Worm (Caenorhabditis elegans): ENCODE results near the gene Y69F12A.1.

The Y69F12A.1 gene

DNA sequence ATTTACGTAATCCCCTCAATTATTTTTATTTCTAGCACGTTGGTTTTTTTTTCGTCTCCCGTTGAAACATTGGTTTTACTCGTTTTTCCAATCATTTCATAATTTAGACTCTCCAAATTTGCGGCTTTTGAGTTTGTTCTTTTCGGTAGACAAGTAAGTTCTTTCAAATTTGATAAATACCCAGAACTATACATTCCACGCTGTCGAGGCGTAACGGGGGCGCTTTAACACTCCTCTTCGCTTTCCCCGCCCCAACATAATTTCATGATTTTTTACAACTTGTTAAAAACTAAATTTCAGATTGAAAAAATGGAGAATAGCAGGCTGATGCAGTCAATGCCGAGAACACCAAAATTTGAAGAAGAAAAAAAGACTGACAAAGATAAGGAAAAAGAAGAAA lies at the start of gene Y69F12A.1:
Gene Y69F12A.1, plus strand, starts transcription at position 301 of the 400 bp plus-strand sequence.
- TF ChIP-seq F13H6.1 (tag; optimal IDR thresholded peaks at IDR 0.05) (no peak), mab-5 (tag; optimal IDR thresholded peaks at IDR 0.05) (no peak), R02D3.7 (tag; optimal IDR thresholded peaks at IDR 0.05) (no peak), ztf-4 (tag; optimal IDR thresholded peaks at IDR 0.05) (no peak), ztf-1 (GFP tag; conservative IDR thresholded peaks at IDR 0.05) (no peak), sma-9 (GFP tag; optimal IDR thresholded peaks at IDR 0.05) (no peak), sma-9 (tag; optimal IDR thresholded peaks at IDR 0.05) (no peak), zag-1 (tag; optimal IDR thresholded peaks at IDR 0.05) (no peak), lin-11 (tag; optimal IDR thresholded peaks at IDR 0.05) (no peak)

DNA sequence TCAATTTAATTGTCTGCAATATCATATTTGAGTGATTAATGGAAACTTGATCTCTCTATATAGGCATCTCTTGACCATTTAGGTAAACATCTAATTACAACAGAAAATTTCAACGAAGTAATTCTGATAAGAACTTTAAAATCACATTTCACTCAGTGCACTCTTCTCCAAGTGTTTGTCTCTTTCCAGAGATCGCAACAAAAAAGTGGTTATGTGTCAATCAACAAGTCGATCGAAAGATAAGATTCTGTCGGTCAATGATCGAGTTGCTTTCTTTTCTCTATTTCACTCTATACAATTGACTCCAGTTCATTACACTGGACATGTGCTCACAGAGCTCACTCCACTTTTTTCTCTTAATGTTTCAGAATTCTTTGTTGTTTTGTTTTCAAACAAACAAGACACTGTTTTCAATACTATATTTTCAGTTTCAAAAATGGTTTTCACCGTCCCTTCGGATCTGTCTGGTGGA lies 3.1 kb upstream of the Y69F12A.1 start, which contains the start of gene alh-12:
Gene alh-12, plus strand, starts transcription at position 422 of the 472 bp plus-strand sequence.
- TF ChIP-seq mab-5 (tag; optimal IDR thresholded peaks at IDR 0.05) = no peak
- TF ChIP-seq nhr-12 (tag; optimal IDR thresholded peaks at IDR 0.05) = no peak
- no peak for TF ChIP-seq aly-2 (tag; optimal IDR thresholded peaks at IDR 0.05)
- no peak for TF ChIP-seq unc-55 (GFP tag; optimal IDR thresholded peaks at IDR 0.05)
- TF ChIP-seq nhr-237 (tag; optimal IDR thresholded peaks at IDR 0.05) = no peak
- TF ChIP-seq nhr-25 (tag; optimal IDR thresholded peaks at IDR 0.05) = no peak
- no peak for TF ChIP-seq ztf-4 (tag; optimal IDR thresholded peaks at IDR 0.05)
- TF ChIP-seq peb-1 (tag; optimal IDR thresholded peaks at IDR 0.05) = no peak
- peak; percentile 82 for TF ChIP-seq fos-1 (tag; optimal IDR thresholded peaks at IDR 0.05)
- no peak for TF ChIP-seq blmp-1 (tag; optimal IDR thresholded peaks at IDR 0.05; ENCODE audit: insufficient read depth)
- TF ChIP-seq egl-27 (tag; optimal IDR thresholded peaks at IDR 0.05) = no peak
- TF ChIP-seq gmeb-1 (tag; optimal IDR thresholded peaks at IDR 0.05) = peak; percentile 20
- peak; percentile 17 for TF ChIP-seq nhr-129 (tag; optimal IDR thresholded peaks at IDR 0.05)
- no peak for TF ChIP-seq nhr-77 (tag; optimal IDR thresholded peaks at IDR 0.05)
- TF ChIP-seq F13H6.1 (tag; optimal IDR thresholded peaks at IDR 0.05) = no peak
- no peak for TF ChIP-seq unc-62 (GFP tag; optimal IDR thresholded peaks at IDR 0.05)
- TF ChIP-seq ztf-11 (tag; optimal IDR thresholded peaks at IDR 0.05) = no peak
- peak; percentile 31 for TF ChIP-seq crh-2 (tag; optimal IDR thresholded peaks at IDR 0.05)
- no peak for TF ChIP-seq snpc-4 (tag; optimal IDR thresholded peaks at IDR 0.05)
- TF ChIP-seq nhr-11 (tag; optimal IDR thresholded peaks at IDR 0.05) = no peak
- TF ChIP-seq ceh-82 (tag; optimal IDR thresholded peaks at IDR 0.05) = no peak
- TF ChIP-seq elt-1 (tag; optimal IDR thresholded peaks at IDR 0.05) = no peak
- no peak for TF ChIP-seq nhr-6 (tag; optimal IDR thresholded peaks at IDR 0.05)
- no peak for TF ChIP-seq nhr-21 (tag; optimal IDR thresholded peaks at IDR 0.05)
- peak in 1 of 2 experiments; percentile 2 for TF ChIP-seq lsy-2 (tag; optimal IDR thresholded peaks at IDR 0.05)
- no peak for TF ChIP-seq ztf-1 (GFP tag; conservative IDR thresholded peaks at IDR 0.05)
- no peak for TF ChIP-seq sma-3 (GFP tag; optimal IDR thresholded peaks at IDR 0.05)

DNA sequence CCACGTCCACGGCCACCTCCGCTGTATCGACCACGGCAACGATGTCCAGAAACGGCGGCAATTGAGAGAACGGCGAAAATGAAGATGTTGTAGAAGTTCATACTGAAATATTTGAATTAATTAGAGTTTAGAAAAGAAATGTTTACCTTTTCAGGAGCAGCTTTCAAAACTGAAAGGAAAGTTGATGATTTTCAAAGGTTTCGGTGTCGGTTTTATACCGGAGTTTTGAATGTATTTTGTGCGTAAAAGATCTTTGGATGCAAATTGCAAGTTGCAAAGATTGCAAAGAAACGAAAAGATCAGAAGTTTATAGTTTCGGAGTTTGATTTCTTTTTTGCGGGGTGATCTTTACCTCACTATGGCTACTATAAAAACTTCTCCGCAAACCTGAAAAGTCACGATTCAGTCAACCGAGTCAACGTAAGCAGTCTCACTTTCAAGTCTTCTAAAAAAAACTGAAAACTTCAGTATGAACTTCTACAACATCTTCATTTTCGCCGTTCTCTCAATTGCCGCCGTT lies 2.2 kb downstream of the Y69F12A.1 start, which contains the start of the genes fipr-19 and fipr-18:
Gene fipr-19, minus strand, starts transcription at position 101 of the 520 bp plus-strand sequence.
Gene fipr-18, plus strand, starts transcription at position 470 of the 520 bp plus-strand sequence.
- TF ChIP-seq unc-55 (GFP tag; optimal IDR thresholded peaks at IDR 0.05) = no peak
- no peak for TF ChIP-seq ceh-82 (tag; optimal IDR thresholded peaks at IDR 0.05)
- TF ChIP-seq R02D3.7 (tag; optimal IDR thresholded peaks at IDR 0.05) = no peak
- no peak for TF ChIP-seq gmeb-1 (tag; optimal IDR thresholded peaks at IDR 0.05)
- TF ChIP-seq unc-39 (tag; optimal IDR thresholded peaks at IDR 0.05) = no peak
- TF ChIP-seq nhr-11 (tag; optimal IDR thresholded peaks at IDR 0.05) = no peak
- TF ChIP-seq C34F6.9 (tag; optimal IDR thresholded peaks at IDR 0.05) = no peak
- TF ChIP-seq sma-9 (GFP tag; optimal IDR thresholded peaks at IDR 0.05) = no peak
- no peak for TF ChIP-seq sma-9 (tag; optimal IDR thresholded peaks at IDR 0.05)
- no peak for TF ChIP-seq nhr-10 (tag; optimal IDR thresholded peaks at IDR 0.05)
- no peak for TF ChIP-seq ZK546.5 (tag; optimal IDR thresholded peaks at IDR 0.05)
- TF ChIP-seq nhr-21 (tag; optimal IDR thresholded peaks at IDR 0.05) = no peak
- no peak for TF ChIP-seq mab-5 (tag; optimal IDR thresholded peaks at IDR 0.05)
- no peak for TF ChIP-seq ztf-4 (tag; optimal IDR thresholded peaks at IDR 0.05)
- TF ChIP-seq egl-27 (tag; optimal IDR thresholded peaks at IDR 0.05) = no peak
- no peak for TF ChIP-seq alr-1 (tag; optimal IDR thresholded peaks at IDR 0.05)
- TF ChIP-seq snpc-4 (tag; optimal IDR thresholded peaks at IDR 0.05) = no peak
- TF ChIP-seq fos-1 (tag; optimal IDR thresholded peaks at IDR 0.05) = no peak
- no peak for TF ChIP-seq nhr-6 (tag; optimal IDR thresholded peaks at IDR 0.05)

DNA sequence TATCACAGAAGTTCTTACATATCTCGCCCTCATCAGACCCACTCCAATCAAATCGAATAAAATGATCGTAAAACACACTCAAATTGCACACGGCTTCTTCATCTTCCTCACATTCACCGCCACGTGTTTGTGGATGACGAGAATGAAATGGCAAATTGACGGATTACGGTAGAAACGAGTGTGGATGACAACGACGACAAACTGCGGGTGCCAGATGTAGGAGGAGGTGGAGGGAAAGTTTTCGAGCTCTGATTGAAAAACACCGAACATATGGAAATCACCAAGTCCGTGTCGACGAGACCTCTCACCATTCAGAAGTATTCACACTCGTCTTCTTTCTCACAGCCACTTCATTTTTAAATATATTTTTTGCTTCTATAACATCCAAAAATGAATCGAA lies 3.3 kb downstream of the Y69F12A.1 start, which contains the start of gene mls-1:
Gene mls-1, plus strand, starts transcription at position 324 of the 400 bp plus-strand sequence.
- no peak for TF ChIP-seq snpc-4 (tag; optimal IDR thresholded peaks at IDR 0.05)
- no peak for TF ChIP-seq R02D3.7 (tag; optimal IDR thresholded peaks at IDR 0.05)
- no peak for TF ChIP-seq blmp-1 (tag; optimal IDR thresholded peaks at IDR 0.05; ENCODE audit: insufficient read depth)
- no peak for TF ChIP-seq lsy-2 (tag; optimal IDR thresholded peaks at IDR 0.05)
- no peak for TF ChIP-seq skn-1 (tag; optimal IDR thresholded peaks at IDR 0.05)
- no peak for TF ChIP-seq C34F6.9 (tag; optimal IDR thresholded peaks at IDR 0.05)
- TF ChIP-seq nhr-12 (tag; optimal IDR thresholded peaks at IDR 0.05) = no peak
- no peak for TF ChIP-seq lin-39 (tag; optimal IDR thresholded peaks at IDR 0.05)
- TF ChIP-seq mdl-1 (tag; optimal IDR thresholded peaks at IDR 0.05) = no peak
- TF ChIP-seq ztf-1 (GFP tag; conservative IDR thresholded peaks at IDR 0.05) = no peak
- TF ChIP-seq elt-1 (tag; optimal IDR thresholded peaks at IDR 0.05) = no peak
- TF ChIP-seq unc-39 (tag; optimal IDR thresholded peaks at IDR 0.05) = no peak
- no peak for TF ChIP-seq elt-3 (tag; optimal IDR thresholded peaks at IDR 0.05)

Data from whole organism, L2 larva.